Worm (Caenorhabditis elegans) whole organism, midembryonic: ENCODE measurements around the gene F15E6.10.

Experiments
- T22C8.4 ChIP-seq: fragments of 200-800 bp; sonication (Bioruptor generic); IDR thresholded peaks from 2 replicates; pipeline ENCODE4 v1.3.6; 2022; ENCODE audit warnings: missing genetic modification characterization, missing compliant biosample characterization
- cog-1 ChIP-seq: sonication (generic microtip); optimal IDR thresholded peaks from 2 replicates; lab custom pipeline; 2016; ENCODE audit warnings: missing genetic modification characterization, missing compliant biosample characterization
- flt-1 ChIP-seq: fragments of 200-800 bp; sonication (Bioruptor generic); IDR thresholded peaks from 2 replicates; pipeline ENCODE4 v1.3.6; 2022; ENCODE audit warnings: missing genetic modification characterization, missing compliant biosample characterization
- klf-2 ChIP-seq: fragments of 200-800 bp; sonication (Bioruptor generic); conservative IDR thresholded peaks from 2 replicates; pipeline ENCODE4 v1.3.6; 2022; ENCODE audit warnings: missing genetic modification reagents, missing genetic modification characterization, missing compliant biosample characterization
- med-1 ChIP-seq: sonication (generic microtip); optimal IDR thresholded peaks from 2 replicates; lab custom pipeline; 2017; ENCODE audit warnings: missing genetic modification characterization, mild to moderate bottlenecking, missing compliant biosample characterization, antibody characterized with exemption, missing genetic modification reagents; ENCODE audit not compliant: insufficient read depth
- ref-1 ChIP-seq: fragments of 200-800 bp; sonication (Bioruptor generic); conservative IDR thresholded peaks from 2 replicates; pipeline ENCODE4 v1.3.6; 2022; ENCODE audit warnings: missing genetic modification reagents, missing genetic modification characterization, missing compliant biosample characterization
- tab-1 ChIP-seq: fragments of 200-800 bp; sonication (Bioruptor generic); IDR thresholded peaks from 2 replicates; pipeline ENCODE4 v1.3.6; 2022; ENCODE audit warnings: missing genetic modification characterization, missing compliant biosample characterization
- ztf-23 ChIP-seq: fragments of 200-800 bp; sonication (Bioruptor generic); IDR thresholded peaks from 2 replicates; pipeline ENCODE4 v1.3.6; 2022; ENCODE audit warnings: missing genetic modification reagents, missing genetic modification characterization, missing compliant biosample characterization
- ztf-29 ChIP-seq: fragments of 200-800 bp; sonication (Bioruptor generic); IDR thresholded peaks from 2 replicates; pipeline ENCODE4 v1.3.6; 2022; ENCODE audit warnings: missing genetic modification reagents, missing genetic modification characterization, missing compliant biosample characterization

F15E6.10 gene

ce11 chrIV:4292569-4292968 is at the start of gene F15E6.10:
TSS of gene F15E6.10 (plus strand) at chrIV:4292869.
- TF ChIP-seq tab-1 (GFP tag; lab: Robert Waterston, UW) (no peak), ztf-29 (GFP tag; lab: Robert Waterston, UW) (no peak), T22C8.4 (no peak), ztf-23 (GFP tag; lab: Robert Waterston, UW) (no peak), ref-1 (no peak), cog-1 (tag; lab: Kevin White, UChicago) (no peak), flt-1 (GFP tag; lab: Robert Waterston, UW) (no peak)

DNA sequence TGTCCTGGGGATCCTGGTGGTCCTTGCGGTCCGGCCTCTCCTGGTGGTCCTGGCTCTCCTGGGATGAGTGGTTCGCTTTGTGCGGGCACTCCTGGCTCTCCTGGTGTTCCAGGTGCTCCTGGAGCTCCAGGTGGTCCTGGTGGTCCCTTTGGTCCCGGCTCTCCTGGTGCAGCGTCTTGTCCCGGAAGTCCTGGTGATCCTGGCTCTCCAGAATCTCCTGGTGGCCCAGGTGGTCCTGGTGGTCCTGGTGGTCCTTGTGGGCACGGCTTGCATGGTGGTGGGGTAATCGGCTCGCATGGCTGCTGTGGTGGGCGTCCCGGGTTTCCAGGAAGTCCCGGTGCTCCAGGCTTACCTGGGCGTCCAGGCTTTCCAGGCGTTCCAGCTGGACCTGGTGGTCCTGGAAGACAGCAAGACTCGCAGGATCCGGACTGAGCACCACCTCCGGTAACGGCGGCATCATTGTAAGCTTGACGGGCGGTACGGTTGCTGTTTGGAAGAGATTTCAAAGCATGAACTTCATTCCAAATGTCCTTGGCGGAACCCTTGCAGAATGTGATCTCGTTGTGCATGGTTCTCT is 48.8 kb upstream of the F15E6.10 start:
- no peak for TF ChIP-seq med-1
- peak; percentile 5; the same call in 1 of the 2 replicates for TF ChIP-seq flt-1 (GFP tag; lab: Robert Waterston, UW)

- TF ChIP-seq ztf-23 (GFP tag; lab: Robert Waterston, UW) = no peak
- TF ChIP-seq cog-1 (tag; lab: Kevin White, UChicago) = no peak
- TF ChIP-seq ztf-29 (GFP tag; lab: Robert Waterston, UW) = no peak
- TF ChIP-seq med-1 = no peak
- no peak for TF ChIP-seq tab-1 (GFP tag; lab: Robert Waterston, UW)
- TF ChIP-seq ref-1 = no peak
- no peak for TF ChIP-seq T22C8.4
- no peak for TF ChIP-seq klf-2
- TF ChIP-seq flt-1 (GFP tag; lab: Robert Waterston, UW) = no peak
These were observed 48.2 kb upstream of the F15E6.10 start, which contains the start of gene col-34 for ce11 chrIV:4244510-4244909. TSS of gene col-34 (minus strand) at chrIV:4244610.

- TF ChIP-seq klf-2 (no peak), med-1 (no peak), cog-1 (tag; lab: Kevin White, UChicago) (no peak), ztf-29 (GFP tag; lab: Robert Waterston, UW) (no peak), ref-1 (no peak), flt-1 (GFP tag; lab: Robert Waterston, UW) (no peak), ztf-23 (GFP tag; lab: Robert Waterston, UW) (no peak), tab-1 (GFP tag; lab: Robert Waterston, UW) (no peak), T22C8.4 (no peak)
These were observed 46.2 kb upstream of the F15E6.10 start, which contains the start of gene ttr-20 for ce11 chrIV:4246493-4246892. TSS of gene ttr-20 (plus strand) at chrIV:4246793.

ce11 chrIV:4247334-4247733 is 45.3 kb upstream of the F15E6.10 start:
- no peak for TF ChIP-seq ztf-23 (GFP tag; lab: Robert Waterston, UW)
- TF ChIP-seq T22C8.4 = no peak
- no peak for TF ChIP-seq klf-2
- TF ChIP-seq flt-1 (GFP tag; lab: Robert Waterston, UW) = no peak

DNA sequence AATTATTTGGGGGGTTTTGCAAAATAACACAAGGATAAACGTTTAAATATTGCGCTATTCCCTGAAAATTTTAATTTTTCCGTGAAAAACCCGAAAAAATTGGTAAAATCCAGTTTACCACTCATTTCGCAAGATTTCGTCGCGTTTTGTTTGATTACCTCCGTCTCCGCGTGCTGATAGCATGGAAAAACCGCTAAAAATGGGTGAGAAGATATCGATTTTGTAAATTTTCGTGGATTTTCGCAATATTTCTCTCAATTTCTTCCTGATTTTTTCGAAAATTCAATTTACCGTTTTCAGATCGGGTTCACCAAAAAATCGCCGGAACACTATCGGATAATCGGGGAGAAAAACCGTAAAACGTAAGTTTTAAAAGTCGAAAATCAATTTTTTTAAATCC is 44.9 kb upstream of the F15E6.10 start, which contains the start of gene ama-1:
ama-1 (plus strand) TSS at position 301 of the 400 bp plus-strand sequence.
- TF ChIP-seq ztf-29 (GFP tag; lab: Robert Waterston, UW) (no peak), ref-1 (no peak), cog-1 (tag; lab: Kevin White, UChicago) (no peak), T22C8.4 (no peak), tab-1 (GFP tag; lab: Robert Waterston, UW) (no peak), klf-2 (no peak), ztf-23 (GFP tag; lab: Robert Waterston, UW) (no peak), med-1 (no peak), flt-1 (GFP tag; lab: Robert Waterston, UW) (no peak)

ce11 chrIV:4254989-4255582 is 37.6 kb upstream of the F15E6.10 start:
- 0 out of 2 replicates have a peak, but pooled peaks have one; percentile 37 for TF ChIP-seq klf-2
- TF ChIP-seq cog-1 (tag; lab: Kevin White, UChicago) = no peak

DNA sequence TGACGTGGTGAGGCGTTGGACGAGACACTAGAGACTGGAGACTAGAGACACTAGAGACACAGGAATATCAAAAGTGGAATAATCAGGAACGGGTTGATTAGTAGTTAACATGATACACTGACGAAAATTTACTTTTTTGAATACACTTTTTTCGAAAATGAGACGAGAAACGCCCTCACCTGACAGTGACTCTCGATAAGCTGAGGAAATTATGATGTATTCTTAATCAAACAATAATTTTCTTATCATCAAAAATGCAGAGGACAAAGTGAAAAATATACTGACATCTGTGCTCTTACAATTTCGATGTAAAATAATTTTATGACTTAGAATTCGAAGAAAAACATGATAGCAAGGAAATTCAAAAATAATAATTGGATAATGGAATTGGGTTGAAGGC is 33.2 kb upstream of the F15E6.10 start:
- TF ChIP-seq tab-1 (GFP tag; lab: Robert Waterston, UW) (no peak), klf-2 (no peak), ztf-23 (GFP tag; lab: Robert Waterston, UW) (no peak), T22C8.4 (no peak), med-1 (no peak), ztf-29 (GFP tag; lab: Robert Waterston, UW) (no peak), ref-1 (no peak)

ce11 chrIV:4262993-4263392 is 29.7 kb upstream of the F15E6.10 start, which contains the start of gene col-33:
TSS of gene col-33 (plus strand) at chrIV:4263293.
- no peak for TF ChIP-seq klf-2
- no peak for TF ChIP-seq ztf-23 (GFP tag; lab: Robert Waterston, UW)
- no peak for TF ChIP-seq tab-1 (GFP tag; lab: Robert Waterston, UW)

DNA sequence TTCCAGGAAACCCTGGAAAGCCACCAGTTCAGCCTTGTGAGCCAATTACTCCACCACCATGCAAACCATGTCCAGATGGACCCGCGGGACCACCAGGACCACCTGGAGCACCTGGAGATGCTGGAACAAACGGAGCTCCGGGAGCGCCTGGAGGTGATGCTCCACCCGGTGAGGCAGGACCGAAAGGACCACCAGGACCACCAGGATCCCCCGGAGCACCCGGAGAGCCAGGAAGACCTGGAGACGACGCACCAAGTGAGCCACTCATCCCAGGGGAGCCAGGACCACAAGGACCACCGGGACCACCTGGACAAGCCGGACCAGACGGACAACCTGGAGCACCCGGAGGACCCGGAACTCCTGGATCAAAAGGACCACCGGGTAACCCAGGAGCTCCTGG is 28.0 kb upstream of the F15E6.10 start:
- TF ChIP-seq ztf-29 (GFP tag; lab: Robert Waterston, UW) (no peak), T22C8.4 (no peak), tab-1 (GFP tag; lab: Robert Waterston, UW) (no peak), ref-1 (no peak), cog-1 (tag; lab: Kevin White, UChicago) (no peak), med-1 (no peak), klf-2 (no peak), flt-1 (GFP tag; lab: Robert Waterston, UW) (no peak), ztf-23 (GFP tag; lab: Robert Waterston, UW) (no peak)

DNA sequence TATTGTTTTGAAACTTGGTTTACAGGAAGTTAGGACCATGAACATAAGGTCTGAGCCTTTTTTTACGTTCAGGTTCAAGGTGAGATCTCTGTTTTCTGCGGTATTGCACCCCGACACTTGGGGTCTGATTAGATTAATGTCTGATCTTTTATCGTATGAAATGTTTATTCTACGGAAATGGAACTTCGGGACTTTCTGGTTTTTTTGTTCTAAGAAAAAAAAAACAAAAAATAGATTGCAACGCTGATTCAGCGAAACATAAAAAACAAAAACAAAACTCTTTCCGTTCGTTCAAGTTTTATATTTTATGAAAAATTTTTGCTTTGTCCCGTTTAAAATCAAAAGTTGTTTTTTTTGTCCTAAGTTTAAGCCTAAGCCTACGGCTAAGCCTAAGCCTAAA is 27.4 kb upstream of the F15E6.10 start, which contains the start of gene F36A4.5:
F36A4.5 (plus strand) TSS at position 301 of the 400 bp plus-strand sequence.
- TF ChIP-seq ztf-29 (GFP tag; lab: Robert Waterston, UW) = no peak
- no peak for TF ChIP-seq T22C8.4
- no peak for TF ChIP-seq flt-1 (GFP tag; lab: Robert Waterston, UW)
- TF ChIP-seq tab-1 (GFP tag; lab: Robert Waterston, UW) = no peak
- no peak for TF ChIP-seq cog-1 (tag; lab: Kevin White, UChicago)
- TF ChIP-seq ref-1 = no peak
